Worm (Caenorhabditis elegans): Measurements from ENCODE around the gene ZK1098.6.

ce11 chrIII:9525252-9525651, 1.7 kb upstream of the ZK1098.6 start, which contains the start of gene trpp-3:
- TF ChIP-seq F44E2.7 (GFP tag; IDR thresholded peaks at IDR 0.05) (no peak), ceh-82 (tag; optimal IDR thresholded peaks at IDR 0.05) (no peak), lin-15B (tag; optimal IDR thresholded peaks at IDR 0.05) (no peak), nhr-76 (tag; optimal IDR thresholded peaks at IDR 0.05) (no peak), zag-1 (tag; optimal IDR thresholded peaks at IDR 0.05) (no peak), nhr-28 (tag; optimal IDR thresholded peaks at IDR 0.05) (no peak), fos-1 (tag; optimal IDR thresholded peaks at IDR 0.05) (no peak)
